Worm (Caenorhabditis elegans): ENCODE results near the gene T16G12.12.

DNA sequence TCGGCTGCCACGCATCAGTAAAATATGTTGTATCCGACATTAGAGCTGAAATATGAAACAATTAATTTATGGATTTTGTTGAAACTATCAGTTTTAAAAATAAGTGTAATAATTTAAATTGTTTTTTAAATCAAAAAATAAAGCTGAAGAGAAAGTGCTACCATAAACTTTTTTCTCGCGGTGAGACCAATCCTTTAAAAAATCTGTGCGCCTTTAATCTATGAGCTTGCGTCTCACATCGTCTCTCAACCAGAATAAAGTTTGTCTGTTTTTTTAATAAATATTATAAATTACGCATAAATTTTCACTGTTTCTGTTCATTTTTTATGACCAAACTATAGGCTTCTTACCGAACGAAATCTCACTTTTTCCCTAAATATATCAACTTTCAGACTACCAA, 29.8 kb downstream of the T16G12.12 start, which contains the start of gene T16H12.3:
- TF ChIP-seq cog-1 (tag; optimal IDR thresholded peaks at IDR 0.05): no peak
- TF ChIP-seq T22C8.4 (GFP tag; IDR thresholded peaks at IDR 0.05): no peak

Measured in whole organism, midembryonic.